Worm (Caenorhabditis elegans) whole organism, L1 larva: ENCODE results near the gene apn-1.

ENCODE experiments used
- C34B4.2 ChIP-seq: sonication (generic microtip); optimal IDR thresholded peaks from 2 replicates; lab custom pipeline; 2017; ENCODE audit warnings: mild to moderate bottlenecking, missing genetic modification characterization, missing compliant biosample characterization
- F16B12.6 ChIP-seq: fragments of 150-350 bp; optimal IDR thresholded peaks from 2 replicates; lab custom pipeline; 2014; ENCODE audit warnings: missing biosample characterization, missing genetic modification characterization
- Y116A8C.19 ChIP-seq: sonication (generic microtip); optimal IDR thresholded peaks from 2 replicates; lab custom pipeline; 2016; ENCODE audit warnings: missing compliant biosample characterization, missing genetic modification characterization, borderline replicate concordance
- alr-1 ChIP-seq: fragments of 200-800 bp; sonication (Bioruptor generic); optimal IDR thresholded peaks from 2 replicates; lab custom pipeline; 2018; ENCODE audit warnings: borderline replicate concordance, mild to moderate bottlenecking, missing genetic modification characterization, missing compliant biosample characterization
- aly-2 ChIP-seq: fragments of 150-350 bp; optimal IDR thresholded peaks from 2 replicates; lab custom pipeline; 2014; ENCODE audit warnings: missing biosample characterization, missing genetic modification characterization
- blmp-1 ChIP-seq: fragments of 150-350 bp; optimal IDR thresholded peaks from 2 replicates; lab custom pipeline; 2014; ENCODE audit warnings: missing biosample characterization, missing genetic modification characterization
- ceh-63 ChIP-seq: fragments of 200-800 bp; sonication (Bioruptor generic); optimal IDR thresholded peaks from 2 replicates; lab custom pipeline; 2018; ENCODE audit warnings: mild to moderate bottlenecking, missing genetic modification characterization, missing compliant biosample characterization
- ceh-88 ChIP-seq: fragments of 200-800 bp; sonication (Bioruptor generic); IDR thresholded peaks from 2 replicates; pipeline ENCODE4 v1.3.6; 2022; ENCODE audit warnings: missing genetic modification characterization, missing compliant biosample characterization
- dpl-1 ChIP-seq, 3 experiments: fragments of 150-350 bp in 2 of 3; sonication (generic microtip) in 1 of 3; optimal IDR thresholded peaks; 2 replicates each; lab custom pipeline; 2014 to 2017; ENCODE audit warnings: missing biosample characterization in 3 of 3, missing genetic modification characterization in 3 of 3, missing genetic modification reagents in 3 of 3
- efl-1 ChIP-seq, 4 experiments: fragments of 150-350 bp; optimal IDR thresholded peaks in 3 of 4; peaks in 1 of 4; 1 replicate in 1 of 4; 2 replicates in 3 of 4; lab custom pipeline; 2014; ENCODE audit warnings: missing biosample characterization in 2 of 4, missing genetic modification characterization in 2 of 4, missing genetic modification reagents in 2 of 4
- efl-3 ChIP-seq: fragments of 200-800 bp; sonication (Bioruptor generic); optimal IDR thresholded peaks from 2 replicates; lab custom pipeline; 2018; ENCODE audit warnings: mild to moderate bottlenecking, missing genetic modification characterization, missing compliant biosample characterization
- egl-13 ChIP-seq: sonication (generic microtip); optimal IDR thresholded peaks from 2 replicates; lab custom pipeline; 2016; ENCODE audit warnings: missing genotype, missing genetic modification reagents, missing genetic modification characterization, missing compliant biosample characterization
- egl-27 ChIP-seq, 2 experiments: fragments of 150-350 bp in 1 of 2; sonication (generic microtip); optimal IDR thresholded peaks; 3 replicates each; lab custom pipeline; 2017 to 2018; ENCODE audit warnings: missing biosample characterization in 2 of 2, missing genetic modification characterization in 2 of 2, missing genetic modification reagents in 2 of 2
- ets-5 ChIP-seq: fragments of 200-800 bp; sonication (Bioruptor generic); IDR thresholded peaks from 2 replicates; pipeline ENCODE4 v1.3.6; 2022; ENCODE audit warnings: missing genetic modification characterization, missing compliant biosample characterization
- fkh-4 ChIP-seq: sonication (generic microtip); optimal IDR thresholded peaks from 2 replicates; lab custom pipeline; 2016; ENCODE audit warnings: missing compliant biosample characterization, missing genetic modification characterization, borderline replicate concordance
- fos-1 ChIP-seq: fragments of 150-350 bp; optimal IDR thresholded peaks from 2 replicates; lab custom pipeline; 2014; ENCODE audit warnings: missing biosample characterization, missing genetic modification characterization
- grh-1 ChIP-seq: fragments of 200-800 bp; sonication (Bioruptor generic); IDR thresholded peaks from 2 replicates; pipeline ENCODE4 v1.3.6; 2022; ENCODE audit warnings: missing genetic modification reagents, missing genetic modification characterization, missing compliant biosample characterization
- hlh-17 ChIP-seq: fragments of 200-800 bp; sonication (Bioruptor generic); optimal IDR thresholded peaks from 2 replicates; lab custom pipeline; 2018; ENCODE audit warnings: missing genetic modification characterization, mild to moderate bottlenecking, missing compliant biosample characterization, moderate library complexity, borderline replicate concordance
- hlh-4 ChIP-seq: sonication (generic microtip); optimal IDR thresholded peaks from 2 replicates; lab custom pipeline; 2016; ENCODE audit warnings: mild to moderate bottlenecking, missing genetic modification characterization, missing compliant biosample characterization
- irx-1 ChIP-seq: sonication (generic microtip); optimal IDR thresholded peaks from 2 replicates; lab custom pipeline; 2016; ENCODE audit warnings: missing genetic modification characterization, missing compliant biosample characterization
- isw-1 ChIP-seq: fragments of 200-800 bp; sonication (Bioruptor generic); IDR thresholded peaks from 2 replicates; pipeline ENCODE4 v1.3.6; 2022; ENCODE audit warnings: missing genetic modification characterization, missing compliant biosample characterization
- jun-1 ChIP-seq: fragments of 150-350 bp; optimal IDR thresholded peaks from 2 replicates; lab custom pipeline; 2014; ENCODE audit warnings: missing biosample characterization, missing genetic modification reagents, missing genetic modification characterization
- lin-13 ChIP-seq: fragments of 150-350 bp; optimal IDR thresholded peaks from 2 replicates; lab custom pipeline; 2014; ENCODE audit warnings: missing biosample characterization, missing genetic modification reagents, missing genetic modification characterization
- lin-15B ChIP-seq: fragments of 150-350 bp; sonication (generic microtip); optimal IDR thresholded peaks from 3 replicates; lab custom pipeline; 2014; ENCODE audit warnings: missing biosample characterization, missing genetic modification characterization
- mab-9 ChIP-seq: fragments of 200-800 bp; sonication (Bioruptor generic); IDR thresholded peaks from 2 replicates; pipeline ENCODE4 v1.3.6; 2022; ENCODE audit warnings: missing genetic modification reagents, missing genetic modification characterization, missing compliant biosample characterization
- mdl-1 ChIP-seq, 2 experiments: fragments of 150-350 bp; optimal IDR thresholded peaks; 2 replicates each; lab custom pipeline; 2014 to 2017; ENCODE audit warnings: missing biosample characterization in 2 of 2, missing genetic modification characterization in 2 of 2, inconsistent platforms in 1 of 2
- mef-2 ChIP-seq: fragments of 150-350 bp; optimal IDR thresholded peaks from 2 replicates; lab custom pipeline; 2014; ENCODE audit warnings: missing biosample characterization, missing genetic modification characterization
- nhr-11 ChIP-seq: fragments of 150-350 bp; optimal IDR thresholded peaks from 2 replicates; lab custom pipeline; 2014; ENCODE audit warnings: missing biosample characterization, missing genetic modification characterization
- nhr-20 ChIP-seq: sonication (generic microtip); optimal IDR thresholded peaks from 2 replicates; lab custom pipeline; 2016; ENCODE audit warnings: mild to moderate bottlenecking, missing genetic modification characterization, missing compliant biosample characterization
- nhr-47 ChIP-seq: sonication (generic microtip); optimal IDR thresholded peaks from 2 replicates; lab custom pipeline; 2016; ENCODE audit warnings: mild to moderate bottlenecking, missing genetic modification characterization, moderate library complexity, missing compliant biosample characterization
- nhr-76 ChIP-seq: sonication (generic microtip); optimal IDR thresholded peaks from 2 replicates; lab custom pipeline; 2017; ENCODE audit warnings: missing biosample characterization, missing genetic modification characterization
- nhr-84 ChIP-seq: sonication (generic microtip); optimal IDR thresholded peaks from 2 replicates; lab custom pipeline; 2017; ENCODE audit warnings: missing biosample characterization, missing genetic modification characterization
- nhr-85 ChIP-seq: sonication (generic microtip); peaks from one replicate; lab custom pipeline; 2016; ENCODE audit warnings: missing genetic modification characterization, inconsistent platforms, missing compliant biosample characterization
- nhr-90 ChIP-seq: sonication (generic microtip); optimal IDR thresholded peaks from 2 replicates; lab custom pipeline; 2016; ENCODE audit warnings: mild to moderate bottlenecking, missing genetic modification characterization, missing compliant biosample characterization; ENCODE audit not compliant: poor library complexity
- pag-3 ChIP-seq: sonication (generic microtip); optimal IDR thresholded peaks from 2 replicates; lab custom pipeline; 2017; ENCODE audit warnings: missing genetic modification characterization, mild to moderate bottlenecking, missing compliant biosample characterization, antibody characterized with exemption, borderline replicate concordance; ENCODE audit not compliant: insufficient read depth
- pax-3 ChIP-seq: fragments of 200-800 bp; sonication (Bioruptor generic); optimal IDR thresholded peaks from 2 replicates; lab custom pipeline; 2018; ENCODE audit warnings: mild to moderate bottlenecking, missing genetic modification characterization, moderate library complexity, missing compliant biosample characterization
- pqm-1 ChIP-seq: sonication (generic microtip); optimal IDR thresholded peaks from 3 replicates; lab custom pipeline; 2017; ENCODE audit warnings: missing biosample characterization, missing genetic modification characterization
- rnt-1 ChIP-seq: sonication (generic microtip); optimal IDR thresholded peaks from 2 replicates; lab custom pipeline; 2016; ENCODE audit warnings: mild to moderate bottlenecking, missing genetic modification characterization, moderate library complexity, missing compliant biosample characterization
- skn-1 ChIP-seq: fragments of 150-350 bp; optimal IDR thresholded peaks from 2 replicates; lab custom pipeline; 2014; ENCODE audit warnings: missing biosample characterization, missing genetic modification characterization
- snpc-4 ChIP-seq: fragments of 150-350 bp; optimal IDR thresholded peaks from 2 replicates; lab custom pipeline; 2014; ENCODE audit warnings: missing biosample characterization, missing genetic modification characterization
- snu-23 ChIP-seq: sonication (generic microtip); optimal IDR thresholded peaks from 2 replicates; lab custom pipeline; 2016; ENCODE audit warnings: missing genetic modification characterization, missing compliant biosample characterization
- sptf-1 ChIP-seq: fragments of 150-350 bp; optimal IDR thresholded peaks from 2 replicates; lab custom pipeline; 2014; ENCODE audit warnings: missing biosample characterization, missing genetic modification characterization
- swsn-7 ChIP-seq: sonication (generic microtip); optimal IDR thresholded peaks from 2 replicates; lab custom pipeline; 2016; ENCODE audit warnings: missing genetic modification characterization, missing compliant biosample characterization
- tlp-1 ChIP-seq: fragments of 150-350 bp; optimal IDR thresholded peaks from 2 replicates; lab custom pipeline; 2014; ENCODE audit warnings: missing biosample characterization, missing genetic modification characterization
- unc-130 ChIP-seq: fragments of 150-350 bp; optimal IDR thresholded peaks from 2 replicates; lab custom pipeline; 2017; ENCODE audit warnings: missing biosample characterization, missing genetic modification characterization, inconsistent platforms
- unc-62 ChIP-seq: fragments of 150-350 bp; optimal IDR thresholded peaks from 2 replicates; lab custom pipeline; 2014; ENCODE audit warnings: missing biosample characterization, missing genetic modification reagents, missing genetic modification characterization
- unc-86 ChIP-seq: sonication (generic microtip); optimal IDR thresholded peaks from 2 replicates; lab custom pipeline; 2016; ENCODE audit warnings: missing genetic modification characterization, missing compliant biosample characterization
- unc-98 ChIP-seq: fragments of 200-800 bp; sonication (Bioruptor generic); IDR thresholded peaks from 2 replicates; pipeline ENCODE4 v1.3.6; 2022; ENCODE audit warnings: missing genetic modification characterization, missing compliant biosample characterization
- vab-15 ChIP-seq: sonication (generic microtip); optimal IDR thresholded peaks from 2 replicates; lab custom pipeline; 2017; ENCODE audit warnings: missing genotype, mild to moderate bottlenecking, missing genetic modification characterization, missing compliant biosample characterization
- xbp-1 ChIP-seq: sonication (generic microtip); optimal IDR thresholded peaks from 2 replicates; lab custom pipeline; 2016; ENCODE audit warnings: missing genetic modification characterization, missing compliant biosample characterization
- zag-1 ChIP-seq: fragments of 150-350 bp; optimal IDR thresholded peaks from 2 replicates; lab custom pipeline; 2014; ENCODE audit warnings: missing biosample characterization, missing genetic modification characterization
- zip-4 ChIP-seq: fragments of 200-800 bp; sonication (Bioruptor generic); optimal IDR thresholded peaks from 2 replicates; lab custom pipeline; 2018; ENCODE audit warnings: mild to moderate bottlenecking, missing genetic modification characterization, moderate library complexity, missing compliant biosample characterization
- ztf-4 ChIP-seq: fragments of 150-350 bp; optimal IDR thresholded peaks from 2 replicates; lab custom pipeline; 2014; ENCODE audit warnings: missing biosample characterization, missing genetic modification characterization

The apn-1 gene

DNA sequence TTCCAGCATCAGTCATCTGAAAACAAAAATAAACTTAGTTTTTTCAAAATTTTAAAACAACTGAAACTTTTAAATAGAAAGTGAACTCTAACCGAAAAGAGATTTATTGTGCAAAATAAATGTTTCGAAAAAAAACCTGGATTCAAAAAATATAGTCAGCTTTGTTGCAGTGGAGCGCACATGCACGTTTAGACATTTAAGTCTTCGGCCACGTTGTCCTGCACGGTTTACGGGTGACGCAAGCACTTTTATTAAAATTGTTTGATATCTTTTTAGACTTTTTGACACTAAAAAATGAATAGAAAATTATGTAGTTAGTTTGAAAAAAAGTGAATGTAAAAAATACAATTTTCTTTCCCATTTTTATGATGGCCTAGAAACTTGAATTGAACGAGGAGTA lies 7.9 kb upstream of the apn-1 start, which contains the start of the genes ubh-4 and algn-6:
Gene ubh-4, minus strand, starts transcription at position 182 of the 400 bp plus-strand sequence.
Gene algn-6, plus strand, starts transcription at position 387 of the 400 bp plus-strand sequence.
- TF ChIP-seq grh-1 (GFP tag; lab: Robert Waterston, UW) (no peak), blmp-1 (tag; lab: Kevin White, UChicago) (peak; percentile 16), tlp-1 (tag; lab: Kevin White, UChicago) (no peak), lin-15B (peak; percentile 83), irx-1 (tag; lab: Kevin White, UChicago) (peak; percentile 44), vab-15 (peak; percentile 6), aly-2 (tag; lab: Kevin White, UChicago) (no peak), snpc-4 (tag; lab: Kevin White, UChicago) (peak; percentile 8), skn-1 (tag; lab: Kevin White, UChicago) (peak; percentile 31), F16B12.6 (tag; lab: Kevin White, UChicago) (no peak), hlh-17 (GFP tag; lab: Kevin White, UChicago) (no peak), nhr-90 (tag; lab: Kevin White, UChicago) (peak; percentile 53), nhr-11 (no peak), nhr-85 (tag; lab: Kevin White, UChicago) (peak; percentile 75), unc-130 (tag; lab: Kevin White, UChicago) (peak; percentile 34), unc-98 (GFP tag; lab: Robert Waterston, UW) (no peak), snu-23 (GFP tag; lab: Kevin White, UChicago) (peak; percentile 69), lin-13 (GFP tag; lab: Kevin White, UChicago) (no peak), zag-1 (no peak), ceh-88 (GFP tag; lab: Robert Waterston, UW) (no peak), pqm-1 (tag; lab: Kevin White, UChicago) (no peak), mef-2 (tag; lab: Kevin White, UChicago) (no peak), alr-1 (tag; lab: Kevin White, UChicago) (no peak), nhr-76 (no peak), egl-27 (tag; optimal IDR thresholded peaks at IDR 0.05; lab: Kevin White, UChicago) (no peak), isw-1 (peak; percentile 34), sptf-1 (tag; lab: Kevin White, UChicago) (no peak), rnt-1 (tag; lab: Kevin White, UChicago) (peak; percentile 74), swsn-7 (tag; lab: Kevin White, UChicago) (peak; percentile 46), xbp-1 (tag; lab: Kevin White, UChicago) (peak; percentile 63), nhr-84 (tag; lab: Kevin White, UChicago) (no peak), efl-3 (GFP tag; lab: Kevin White, UChicago) (no peak), Y116A8C.19 (tag; lab: Kevin White, UChicago) (no peak), pag-3 (tag; lab: Kevin White, UChicago) (no peak), nhr-20 (tag; lab: Kevin White, UChicago) (peak; percentile 72), mdl-1 (tag; optimal IDR thresholded peaks at IDR 0.05; lab: Kevin White, UChicago) (peak in 1 of 2 experiments; percentile 17), ceh-63 (GFP tag; lab: Kevin White, UChicago) (no peak), ztf-4 (tag; lab: Kevin White, UChicago) (no peak), zip-4 (no peak), dpl-1 (GFP tag; optimal IDR thresholded peaks at IDR 0.05; lab: Kevin White, UChicago) (peak; percentile 57 to 74 (median 63)), unc-86 (tag; lab: Kevin White, UChicago) (peak; percentile 23), fkh-4 (tag; lab: Kevin White, UChicago) (no peak), unc-62 (GFP tag; lab: Kevin White, UChicago) (no peak), pax-3 (tag; lab: Kevin White, UChicago) (peak; percentile 65), jun-1 (tag; lab: Kevin White, UChicago) (no peak), ets-5 (no peak), efl-1 (optimal IDR thresholded peaks at IDR 0.05; lab: Kevin White, UChicago) (peak; percentile 67), efl-1 (GFP tag; optimal IDR thresholded peaks at IDR 0.05 in 1 of 2; lab: Kevin White, UChicago) (peak; percentile 63 to 96), egl-13 (tag; lab: Kevin White, UChicago) (peak; percentile 13), hlh-4 (tag; lab: Kevin White, UChicago) (no peak), fos-1 (no peak), mab-9 (GFP tag; lab: Robert Waterston, UW) (no peak), C34B4.2 (tag; lab: Kevin White, UChicago) (no peak), nhr-47 (peak; percentile 70)
